Worm (Caenorhabditis elegans): ENCODE measurements around the gene F56A8.4.

DNA sequence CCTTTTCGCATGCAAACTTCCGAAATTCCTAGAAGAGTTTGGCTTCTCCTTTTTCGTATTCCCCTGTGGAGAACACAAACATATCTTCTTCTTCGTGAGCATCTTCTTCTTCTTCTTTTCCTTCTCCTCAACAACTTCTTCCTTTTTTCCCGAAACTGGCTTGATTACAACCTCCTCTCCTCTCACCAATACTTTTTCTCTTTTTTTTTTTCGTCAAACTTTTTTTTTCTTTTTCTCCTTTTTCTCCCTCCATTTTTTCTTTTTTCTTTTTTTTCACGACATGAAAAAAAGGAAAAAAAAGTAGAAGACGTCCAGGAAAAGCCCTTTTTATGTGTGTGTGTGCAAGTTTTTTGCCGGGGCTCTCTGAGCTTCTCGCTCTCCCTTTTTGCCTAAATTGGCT is 7.8 kb downstream of the F56A8.4 start:
- TF ChIP-seq ceh-58 (GFP tag; IDR thresholded peaks at IDR 0.05), result no peak
- TF ChIP-seq aptf-2 (GFP tag; conservative IDR thresholded peaks at IDR 0.05), result no peak
- TF ChIP-seq xnd-1 (tag; optimal IDR thresholded peaks at IDR 0.05), result no peak
- TF ChIP-seq nhr-90 (tag; optimal IDR thresholded peaks at IDR 0.05), result no peak
- no peak for TF ChIP-seq F39B2.1 (GFP tag; IDR thresholded peaks at IDR 0.05)
